Worm (Caenorhabditis elegans) whole organism, L2 larva: Measurements from ENCODE around the gene F10C1.8.

ENCODE experiments used
- fos-1 ChIP-seq: fragments of 150-350 bp; optimal IDR thresholded peaks from 2 replicates; lab custom pipeline; 2014; ENCODE audit warnings: missing biosample characterization, missing genetic modification characterization
- lsy-2 ChIP-seq, 2 experiments: fragments of 150-350 bp in 1 of 2; sonication (generic microtip) in 1 of 2; optimal IDR thresholded peaks; 2 replicates each; lab custom pipeline; 2014 to 2017; ENCODE audit warnings: missing biosample characterization in 2 of 2, missing genetic modification characterization in 2 of 2

- no peak for TF ChIP-seq fos-1
- no peak for TF ChIP-seq lsy-2 (tag; optimal IDR thresholded peaks at IDR 0.05; lab: Kevin White, UChicago)
Observed at ce11 chrII:5727707-5728106, 26.6 kb upstream of the F10C1.8 start, which contains the start of gene rab-3.
